Worm (Caenorhabditis elegans): ENCODE results near the gene srm-3.

- TF ChIP-seq him-1 (tag; optimal IDR thresholded peaks at IDR 0.05) (no peak), W03F9.2 (tag; optimal IDR thresholded peaks at IDR 0.05) (no peak), dao-5 (tag; optimal IDR thresholded peaks at IDR 0.05) (no peak)
These were observed at the start of gene srm-3 for ce11 chrIV:9648682-9649081.

All from whole organism, L4/young adult.